Worm (Caenorhabditis elegans): Measurements from ENCODE around the gene clec-218.

The clec-218 gene

ce11 chrV:8295866-8296265, 11.9 kb upstream of the clec-218 start, which contains the start of gene smex-1:
smex-1 (minus strand) TSS chrV:8295966.
- TF ChIP-seq ama-1 (optimal IDR thresholded peaks at IDR 0.05), result no peak
- no peak for TF ChIP-seq sea-2 (GFP tag; optimal IDR thresholded peaks at IDR 0.05)
- no peak for TF ChIP-seq mdl-1 (tag; optimal IDR thresholded peaks at IDR 0.05)
- no peak for TF ChIP-seq ztf-11 (tag; optimal IDR thresholded peaks at IDR 0.05)
- no peak for TF ChIP-seq tbx-2 (tag; optimal IDR thresholded peaks at IDR 0.05)
- no peak for TF ChIP-seq lin-15B (tag; optimal IDR thresholded peaks at IDR 0.05)
- no peak for TF ChIP-seq nhr-11 (tag; optimal IDR thresholded peaks at IDR 0.05)
- no peak for TF ChIP-seq fkh-2 (tag; optimal IDR thresholded peaks at IDR 0.05)
- TF ChIP-seq nhr-237 (tag; optimal IDR thresholded peaks at IDR 0.05), result no peak
- TF ChIP-seq ceh-9 (tag; optimal IDR thresholded peaks at IDR 0.05), result no peak
- TF ChIP-seq unc-62 (GFP tag; optimal IDR thresholded peaks at IDR 0.05), result no peak
- TF ChIP-seq ceh-82 (tag; optimal IDR thresholded peaks at IDR 0.05), result no peak
- TF ChIP-seq pha-4 (tag; optimal IDR thresholded peaks at IDR 0.05), result no peak
- no peak for TF ChIP-seq mml-1 (tag; optimal IDR thresholded peaks at IDR 0.05)
- TF ChIP-seq R02D3.7 (tag; optimal IDR thresholded peaks at IDR 0.05), result no peak
- TF ChIP-seq hmg-11 (tag; optimal IDR thresholded peaks at IDR 0.05), result no peak

- TF ChIP-seq daf-12 (tag; optimal IDR thresholded peaks at IDR 0.05) (no peak), tbx-2 (tag; optimal IDR thresholded peaks at IDR 0.05) (no peak), zag-1 (tag; optimal IDR thresholded peaks at IDR 0.05) (no peak), ama-1 (optimal IDR thresholded peaks at IDR 0.05) (no peak), nhr-76 (tag; optimal IDR thresholded peaks at IDR 0.05) (no peak), egl-5 (tag; optimal IDR thresholded peaks at IDR 0.05) (no peak), nhr-67 (tag; optimal IDR thresholded peaks at IDR 0.05) (no peak), nfya-1 (tag; optimal IDR thresholded peaks at IDR 0.05; ENCODE audit: insufficient read depth) (no peak), ceh-28 (tag; optimal IDR thresholded peaks at IDR 0.05) (no peak), jun-1 (tag; optimal IDR thresholded peaks at IDR 0.05) (no peak), unc-62 (GFP tag; optimal IDR thresholded peaks at IDR 0.05) (no peak), elt-3 (tag; optimal IDR thresholded peaks at IDR 0.05) (no peak), nhr-77 (tag; optimal IDR thresholded peaks at IDR 0.05) (no peak), ceh-9 (tag; optimal IDR thresholded peaks at IDR 0.05) (no peak), nhr-28 (tag; optimal IDR thresholded peaks at IDR 0.05) (no peak), fkh-10 (GFP tag; optimal IDR thresholded peaks at IDR 0.05) (no peak)
Observed at ce11 chrV:8297504-8297903, 10.2 kb upstream of the clec-218 start, which contains the start of gene W02D7.4. W02D7.4 (minus strand) TSS chrV:8297604.

- no peak for TF ChIP-seq mml-1 (tag; optimal IDR thresholded peaks at IDR 0.05)
- no peak for TF ChIP-seq ama-1 (optimal IDR thresholded peaks at IDR 0.05)
- TF ChIP-seq fos-1 (tag; optimal IDR thresholded peaks at IDR 0.05), result no peak
- TF ChIP-seq nhr-43 (tag; optimal IDR thresholded peaks at IDR 0.05; ENCODE audit: poor library complexity, severe bottlenecking), result no peak
- no peak for TF ChIP-seq ZK546.5 (tag; optimal IDR thresholded peaks at IDR 0.05)
- TF ChIP-seq mdl-1 (tag; optimal IDR thresholded peaks at IDR 0.05), result no peak
- TF ChIP-seq nhr-67 (tag; optimal IDR thresholded peaks at IDR 0.05), result no peak
- TF ChIP-seq skn-1 (tag; optimal IDR thresholded peaks at IDR 0.05), result no peak
- TF ChIP-seq ceh-28 (tag; optimal IDR thresholded peaks at IDR 0.05), result no peak
- no peak for TF ChIP-seq ztf-11 (tag; optimal IDR thresholded peaks at IDR 0.05)
- TF ChIP-seq nhr-11 (tag; optimal IDR thresholded peaks at IDR 0.05), result no peak
- TF ChIP-seq pha-4 (tag; optimal IDR thresholded peaks at IDR 0.05), result no peak
- TF ChIP-seq egl-5 (tag; optimal IDR thresholded peaks at IDR 0.05), result no peak
- no peak for TF ChIP-seq sea-2 (GFP tag; optimal IDR thresholded peaks at IDR 0.05)
Observed at ce11 chrV:8299191-8299854, 8.4 kb upstream of the clec-218 start, which contains the start of gene W02D7.5. W02D7.5 (minus strand) TSS chrV:8299241.

ce11 chrV:8300935-8301535, 6.7 kb upstream of the clec-218 start, which contains the start of gene W02D7.6:
W02D7.6 (minus strand) TSS chrV:8301507.
- TF ChIP-seq nhr-12 (tag; optimal IDR thresholded peaks at IDR 0.05) (no peak), nhr-237 (tag; optimal IDR thresholded peaks at IDR 0.05) (no peak), nfya-1 (tag; optimal IDR thresholded peaks at IDR 0.05; ENCODE audit: insufficient read depth) (peak; percentile 19), eor-1 (tag; optimal IDR thresholded peaks at IDR 0.05) (no peak), lin-15B (tag; optimal IDR thresholded peaks at IDR 0.05) (peak; percentile 26), snpc-4 (tag; optimal IDR thresholded peaks at IDR 0.05) (peak; percentile 38), pha-4 (tag; optimal IDR thresholded peaks at IDR 0.05) (peak; percentile 23), nhr-25 (tag; optimal IDR thresholded peaks at IDR 0.05) (no peak), skn-1 (tag; optimal IDR thresholded peaks at IDR 0.05) (no peak), unc-39 (tag; optimal IDR thresholded peaks at IDR 0.05) (no peak), ceh-16 (tag; optimal IDR thresholded peaks at IDR 0.05) (no peak), elt-2 (tag; optimal IDR thresholded peaks at IDR 0.05) (peak; percentile 13), lsy-12 (tag; optimal IDR thresholded peaks at IDR 0.05) (no peak), ama-1 (optimal IDR thresholded peaks at IDR 0.05) (peak; percentile 70), lin-39 (tag; optimal IDR thresholded peaks at IDR 0.05) (no peak), nhr-28 (tag; optimal IDR thresholded peaks at IDR 0.05) (no peak), ceh-28 (tag; optimal IDR thresholded peaks at IDR 0.05) (peak; percentile 22), pqm-1 (tag; optimal IDR thresholded peaks at IDR 0.05) (peak; percentile 8), elt-1 (tag; optimal IDR thresholded peaks at IDR 0.05) (no peak), nhr-23 (tag; optimal IDR thresholded peaks at IDR 0.05) (peak; percentile 5)

Data from whole organism, L3 larva.